Worm (Caenorhabditis elegans) whole organism, L2 larva: Measurements from ENCODE around the gene aex-2.

Source experiments
- C34F6.9 ChIP-seq: fragments of 150-350 bp; optimal IDR thresholded peaks from 2 replicates; lab custom pipeline; 2014; ENCODE audit warnings: missing biosample characterization, missing genetic modification characterization
- Y55F3AM.14 ChIP-seq: fragments of 200-800 bp; sonication (Bioruptor generic); optimal IDR thresholded peaks from 2 replicates; lab custom pipeline; 2018; ENCODE audit warnings: mild to moderate bottlenecking, missing genetic modification characterization, missing compliant biosample characterization
- ZK546.5 ChIP-seq: sonication (generic microtip); optimal IDR thresholded peaks from 2 replicates; lab custom pipeline; 2017; ENCODE audit warnings: missing biosample characterization, missing genetic modification characterization
- alr-1 ChIP-seq: fragments of 150-350 bp; optimal IDR thresholded peaks from 2 replicates; lab custom pipeline; 2014; ENCODE audit warnings: missing biosample characterization, missing genetic modification characterization
- aly-2 ChIP-seq: fragments of 150-350 bp; optimal IDR thresholded peaks from 2 replicates; lab custom pipeline; 2014; ENCODE audit warnings: missing biosample characterization, missing genetic modification characterization
- ama-1 ChIP-seq: fragments of 150-350 bp; optimal IDR thresholded peaks from 2 replicates; lab custom pipeline; 2018; ENCODE audit warnings: inconsistent platforms
- ceh-16 ChIP-seq: fragments of 150-350 bp; optimal IDR thresholded peaks from 2 replicates; lab custom pipeline; 2014; ENCODE audit warnings: missing biosample characterization, missing genetic modification characterization
- dmd-4 ChIP-seq: sonication (generic microtip); optimal IDR thresholded peaks from 2 replicates; lab custom pipeline; 2017; ENCODE audit warnings: missing biosample characterization, missing genetic modification characterization
- elt-1 ChIP-seq: fragments of 150-350 bp; optimal IDR thresholded peaks from 2 replicates; lab custom pipeline; 2014; ENCODE audit warnings: missing biosample characterization, missing genetic modification characterization
- elt-3 ChIP-seq: sonication (generic microtip); optimal IDR thresholded peaks from 2 replicates; lab custom pipeline; 2017; ENCODE audit warnings: missing biosample characterization, missing genetic modification characterization
- fos-1 ChIP-seq: fragments of 150-350 bp; optimal IDR thresholded peaks from 2 replicates; lab custom pipeline; 2014; ENCODE audit warnings: missing biosample characterization, missing genetic modification characterization
- lin-11 ChIP-seq: fragments of 150-350 bp; sonication (generic microtip); optimal IDR thresholded peaks from 2 replicates; lab custom pipeline; 2014; ENCODE audit warnings: missing biosample characterization, missing genetic modification characterization, inconsistent platforms, mixed read lengths
- lin-13 ChIP-seq: fragments of 150-350 bp; optimal IDR thresholded peaks from 2 replicates; lab custom pipeline; 2014; ENCODE audit warnings: missing biosample characterization, missing genetic modification reagents, missing genetic modification characterization
- lin-39 ChIP-seq: fragments of 150-350 bp; optimal IDR thresholded peaks from 2 replicates; lab custom pipeline; 2014; ENCODE audit warnings: missing biosample characterization, missing genetic modification reagents, missing genetic modification characterization
- lsy-2 ChIP-seq, 2 experiments: fragments of 150-350 bp in 1 of 2; sonication (generic microtip) in 1 of 2; optimal IDR thresholded peaks; 2 replicates each; lab custom pipeline; 2014 to 2017; ENCODE audit warnings: missing biosample characterization in 2 of 2, missing genetic modification characterization in 2 of 2
- mab-5 ChIP-seq: fragments of 150-350 bp; optimal IDR thresholded peaks from 2 replicates; lab custom pipeline; 2014; ENCODE audit warnings: missing biosample characterization, missing genetic modification characterization
- mbf-1 ChIP-seq: sonication (generic microtip); optimal IDR thresholded peaks from 2 replicates; lab custom pipeline; 2017; ENCODE audit warnings: missing biosample characterization, missing genetic modification characterization
- mdl-1 ChIP-seq, 2 experiments: fragments of 150-350 bp in 1 of 2; sonication (generic microtip) in 1 of 2; optimal IDR thresholded peaks; 2 replicates each; lab custom pipeline; 2017; ENCODE audit warnings: missing biosample characterization in 2 of 2, missing genetic modification characterization in 2 of 2
- nhr-10 ChIP-seq: sonication (generic microtip); optimal IDR thresholded peaks from 2 replicates; lab custom pipeline; 2017; ENCODE audit warnings: missing biosample characterization, missing genetic modification characterization
- nhr-11 ChIP-seq: fragments of 150-350 bp; optimal IDR thresholded peaks from 2 replicates; lab custom pipeline; 2014; ENCODE audit warnings: missing biosample characterization, missing genetic modification characterization
- nhr-12 ChIP-seq: fragments of 150-350 bp; optimal IDR thresholded peaks from 2 replicates; lab custom pipeline; 2014; ENCODE audit warnings: missing biosample characterization, missing genetic modification characterization
- nhr-129 ChIP-seq: fragments of 150-350 bp; optimal IDR thresholded peaks from 2 replicates; lab custom pipeline; 2014; ENCODE audit warnings: missing biosample characterization, missing genetic modification characterization
- nhr-21 ChIP-seq: fragments of 150-350 bp; optimal IDR thresholded peaks from 2 replicates; lab custom pipeline; 2014; ENCODE audit warnings: missing biosample characterization, missing genetic modification characterization
- nhr-23 ChIP-seq: fragments of 150-350 bp; optimal IDR thresholded peaks from 2 replicates; lab custom pipeline; 2014; ENCODE audit warnings: missing biosample characterization, missing genetic modification reagents, missing genetic modification characterization
- nhr-237 ChIP-seq: fragments of 150-350 bp; optimal IDR thresholded peaks from 2 replicates; lab custom pipeline; 2014; ENCODE audit warnings: missing biosample characterization, missing genetic modification characterization
- nhr-25 ChIP-seq: fragments of 150-350 bp; sonication (generic microtip); optimal IDR thresholded peaks from 3 replicates; lab custom pipeline; 2014; ENCODE audit warnings: missing biosample characterization, missing genetic modification characterization
- nhr-6 ChIP-seq: fragments of 150-350 bp; optimal IDR thresholded peaks from 2 replicates; lab custom pipeline; 2014; ENCODE audit warnings: missing biosample characterization, missing genetic modification characterization
- nhr-77 ChIP-seq: fragments of 150-350 bp; optimal IDR thresholded peaks from 2 replicates; lab custom pipeline; 2014; ENCODE audit warnings: missing biosample characterization, missing genetic modification characterization
- peb-1 ChIP-seq: fragments of 150-350 bp; optimal IDR thresholded peaks from 2 replicates; lab custom pipeline; 2014; ENCODE audit warnings: missing biosample characterization, missing genetic modification characterization
- skn-1 ChIP-seq: sonication (generic microtip); optimal IDR thresholded peaks from 2 replicates; lab custom pipeline; 2017; ENCODE audit warnings: missing biosample characterization, missing genetic modification characterization
- sma-3 ChIP-seq: sonication (generic microtip); optimal IDR thresholded peaks from 2 replicates; lab custom pipeline; 2016; ENCODE audit warnings: missing genetic modification reagents, missing genetic modification characterization, missing compliant biosample characterization
- sma-9 ChIP-seq, 2 experiments: fragments of 150-350 bp in 1 of 2; sonication (generic microtip) in 1 of 2; optimal IDR thresholded peaks; 2 replicates each; lab custom pipeline; 2014 to 2016; ENCODE audit warnings: missing genetic modification characterization in 2 of 2, mild to moderate bottlenecking in 1 of 2, missing biosample characterization in 1 of 2, missing compliant biosample characterization in 1 of 2, missing genetic modification reagents in 1 of 2, moderate library complexity in 1 of 2
- snpc-4 ChIP-seq: fragments of 150-350 bp; optimal IDR thresholded peaks from 2 replicates; lab custom pipeline; 2014; ENCODE audit warnings: missing biosample characterization, missing genetic modification characterization
- unc-39 ChIP-seq: fragments of 150-350 bp; optimal IDR thresholded peaks from 2 replicates; lab custom pipeline; 2014; ENCODE audit warnings: missing biosample characterization, missing genetic modification characterization
- unc-62 ChIP-seq: fragments of 150-350 bp; optimal IDR thresholded peaks from 2 replicates; lab custom pipeline; 2014; ENCODE audit warnings: missing biosample characterization, missing genetic modification reagents, missing genetic modification characterization
- ztf-1 ChIP-seq: fragments of 200-800 bp; sonication (Bioruptor generic); conservative IDR thresholded peaks from 2 replicates; pipeline ENCODE4 v1.3.6; 2022; ENCODE audit warnings: missing genetic modification characterization, missing compliant biosample characterization
- ztf-4 ChIP-seq: fragments of 150-350 bp; optimal IDR thresholded peaks from 2 replicates; lab custom pipeline; 2014; ENCODE audit warnings: missing biosample characterization, missing genetic modification characterization

aex-2 gene

ce11 chrX:9665944-9666343 is 13.0 kb upstream of the aex-2 start:
- TF ChIP-seq ama-1 (lab: Kevin White, UChicago), result no peak
- TF ChIP-seq ZK546.5, result no peak
- TF ChIP-seq lsy-2 (tag; optimal IDR thresholded peaks at IDR 0.05; lab: Kevin White, UChicago), result no peak
- TF ChIP-seq nhr-23 (tag; lab: Kevin White, UChicago), result no peak
- TF ChIP-seq fos-1 (tag; lab: Kevin White, UChicago), result no peak
- no peak for TF ChIP-seq nhr-10
- TF ChIP-seq snpc-4 (tag; lab: Kevin White, UChicago), result no peak
- TF ChIP-seq ztf-4 (tag; lab: Kevin White, UChicago), result no peak
- no peak for TF ChIP-seq unc-39 (tag; lab: Kevin White, UChicago)
- no peak for TF ChIP-seq mdl-1 (tag; optimal IDR thresholded peaks at IDR 0.05; lab: Kevin White, UChicago)
- no peak for TF ChIP-seq lin-13 (GFP tag; lab: Kevin White, UChicago)

- no peak for TF ChIP-seq peb-1
- no peak for TF ChIP-seq nhr-129 (tag; lab: Kevin White, UChicago)
- TF ChIP-seq Y55F3AM.14, result no peak
- TF ChIP-seq nhr-25 (tag; lab: Kevin White, UChicago), result no peak
- TF ChIP-seq ama-1 (lab: Kevin White, UChicago), result no peak
- no peak for TF ChIP-seq nhr-11 (tag; lab: Kevin White, UChicago)
- no peak for TF ChIP-seq aly-2 (tag; lab: Kevin White, UChicago)
- TF ChIP-seq alr-1 (tag; lab: Kevin White, UChicago), result no peak
Observed at ce11 chrX:9656772-9657171, 3.9 kb upstream of the aex-2 start.

- no peak for TF ChIP-seq nhr-21 (tag; lab: Kevin White, UChicago)
- no peak for TF ChIP-seq nhr-6 (tag; lab: Kevin White, UChicago)
- no peak for TF ChIP-seq nhr-11 (tag; lab: Kevin White, UChicago)
- no peak for TF ChIP-seq unc-62 (GFP tag; lab: Kevin White, UChicago)
- TF ChIP-seq skn-1, result no peak
- TF ChIP-seq peb-1, result no peak
- no peak for TF ChIP-seq mdl-1 (tag; optimal IDR thresholded peaks at IDR 0.05; lab: Kevin White, UChicago)
- TF ChIP-seq mbf-1 (tag; lab: Kevin White, UChicago), result no peak
- no peak for TF ChIP-seq lin-13 (GFP tag; lab: Kevin White, UChicago)
- TF ChIP-seq nhr-129 (tag; lab: Kevin White, UChicago), result no peak
- TF ChIP-seq sma-3, result no peak
- no peak for TF ChIP-seq ZK546.5
- TF ChIP-seq lin-39 (tag; lab: Kevin White, UChicago), result no peak
- no peak for TF ChIP-seq dmd-4 (tag; lab: Kevin White, UChicago)
- no peak for TF ChIP-seq elt-1 (tag; lab: Kevin White, UChicago)
- TF ChIP-seq elt-3 (tag; lab: Kevin White, UChicago), result no peak
- TF ChIP-seq nhr-12 (tag; lab: Kevin White, UChicago), result no peak
- TF ChIP-seq sma-9 (GFP tag; optimal IDR thresholded peaks at IDR 0.05; lab: Kevin White, UChicago), result no peak
- no peak for TF ChIP-seq sma-9 (tag; optimal IDR thresholded peaks at IDR 0.05; lab: Kevin White, UChicago)
- TF ChIP-seq lin-11 (tag; lab: Kevin White, UChicago), result no peak
Observed at ce11 chrX:9654232-9654631, 1.3 kb upstream of the aex-2 start.

- TF ChIP-seq C34F6.9 (tag; lab: Kevin White, UChicago) (no peak), ceh-16 (tag; lab: Kevin White, UChicago) (no peak)
- TF ChIP-seq, all 48 proteins: peak for 0
Observed at ce11 chrX:9653478-9653877, 562 bp upstream of the aex-2 start.

- no peak for TF ChIP-seq nhr-237 (tag; lab: Kevin White, UChicago)
- TF ChIP-seq lin-39 (tag; lab: Kevin White, UChicago), result no peak
- no peak for TF ChIP-seq mab-5 (tag; lab: Kevin White, UChicago)
- no peak for TF ChIP-seq nhr-77 (tag; lab: Kevin White, UChicago)
- TF ChIP-seq unc-62 (GFP tag; lab: Kevin White, UChicago), result no peak
- no peak for TF ChIP-seq ceh-16 (tag; lab: Kevin White, UChicago)
- TF ChIP-seq nhr-129 (tag; lab: Kevin White, UChicago), result no peak
- no peak for TF ChIP-seq C34F6.9 (tag; lab: Kevin White, UChicago)
- no peak for TF ChIP-seq mbf-1 (tag; lab: Kevin White, UChicago)
- no peak for TF ChIP-seq ztf-1 (GFP tag; lab: Robert Waterston, UW)
- TF ChIP-seq elt-3 (tag; lab: Kevin White, UChicago), result no peak
Observed at ce11 chrX:9648098-9648574, 4.8 kb downstream of the aex-2 start, which contains the start of gene F34H10.4. Gene F34H10.4 (plus strand): TSS chrX:9648524.
